Worm (Caenorhabditis elegans) whole organism, L1 larva: ENCODE results near the gene Y47D7A.17.
A peak's percentile ranks its signal among the peaks of the same experiment; 100 is the strongest.

ENCODE experiments used
- C04F5.9 ChIP-seq: sonication (generic microtip); optimal IDR thresholded peaks from 2 replicates; lab custom pipeline; 2016; ENCODE audit warnings: missing genetic modification characterization, missing compliant biosample characterization
- C16A3.4 ChIP-seq: fragments of 150-350 bp; optimal IDR thresholded peaks from 2 replicates; lab custom pipeline; 2014; ENCODE audit warnings: missing biosample characterization, missing genetic modification characterization
- aha-1 ChIP-seq: fragments of 150-350 bp; optimal IDR thresholded peaks from 2 replicates; lab custom pipeline; 2014; ENCODE audit warnings: missing biosample characterization, missing genetic modification characterization
- ama-1 ChIP-seq: fragments of 150-350 bp; optimal IDR thresholded peaks from 2 replicates; lab custom pipeline; 2014
- ceh-63 ChIP-seq: fragments of 200-800 bp; sonication (Bioruptor generic); optimal IDR thresholded peaks from 2 replicates; lab custom pipeline; 2018; ENCODE audit warnings: mild to moderate bottlenecking, missing genetic modification characterization, missing compliant biosample characterization
- ceh-8 ChIP-seq: fragments of 200-800 bp; sonication (Bioruptor generic); optimal IDR thresholded peaks from 2 replicates; lab custom pipeline; 2018; ENCODE audit warnings: mild to moderate bottlenecking, missing genetic modification characterization, moderate library complexity, missing compliant biosample characterization
- ceh-90 ChIP-seq: sonication (generic microtip); optimal IDR thresholded peaks from 2 replicates; lab custom pipeline; 2016; ENCODE audit warnings: missing genetic modification characterization, missing compliant biosample characterization
- ces-1 ChIP-seq: fragments of 150-350 bp; optimal IDR thresholded peaks from 2 replicates; lab custom pipeline; 2014; ENCODE audit warnings: missing biosample characterization, missing genetic modification reagents, missing genetic modification characterization
- dpl-1 ChIP-seq, 3 experiments: fragments of 150-350 bp in 2 of 3; sonication (generic microtip) in 1 of 3; optimal IDR thresholded peaks; 2 replicates each; lab custom pipeline; 2014 to 2017; ENCODE audit warnings: missing biosample characterization in 3 of 3, missing genetic modification characterization in 3 of 3, missing genetic modification reagents in 3 of 3
- efl-1 ChIP-seq, 4 experiments: fragments of 150-350 bp; optimal IDR thresholded peaks in 3 of 4; peaks in 1 of 4; 1 replicate in 1 of 4; 2 replicates in 3 of 4; lab custom pipeline; 2014; ENCODE audit warnings: missing biosample characterization in 2 of 4, missing genetic modification characterization in 2 of 4, missing genetic modification reagents in 2 of 4
- elt-3 ChIP-seq, 6 experiments: fragments of 150-350 bp in 1 of 6; sonication (generic microtip); optimal IDR thresholded peaks; 2 replicates each; lab custom pipeline; 2017 to 2018; ENCODE audit warnings: missing biosample characterization in 6 of 6, missing genetic modification characterization in 6 of 6, inconsistent platforms in 1 of 6
- fkh-8 ChIP-seq: sonication (generic microtip); optimal IDR thresholded peaks from 2 replicates; lab custom pipeline; 2016; ENCODE audit warnings: mild to moderate bottlenecking, missing genetic modification characterization, missing compliant biosample characterization
- fos-1 ChIP-seq: fragments of 150-350 bp; optimal IDR thresholded peaks from 2 replicates; lab custom pipeline; 2014; ENCODE audit warnings: missing biosample characterization, missing genetic modification characterization
- grh-1 ChIP-seq: fragments of 200-800 bp; sonication (Bioruptor generic); IDR thresholded peaks from 2 replicates; pipeline ENCODE4 v1.3.6; 2022; ENCODE audit warnings: missing genetic modification reagents, missing genetic modification characterization, missing compliant biosample characterization
- hpl-2 ChIP-seq: fragments of 150-350 bp; optimal IDR thresholded peaks from 2 replicates; lab custom pipeline; 2014; ENCODE audit warnings: missing biosample characterization, missing genetic modification reagents, missing genetic modification characterization
- lin-14 ChIP-seq: fragments of 200-800 bp; sonication (Bioruptor generic); optimal IDR thresholded peaks from 2 replicates; lab custom pipeline; 2018; ENCODE audit warnings: mild to moderate bottlenecking, missing genetic modification characterization, moderate library complexity, missing compliant biosample characterization
- lin-15B ChIP-seq: fragments of 150-350 bp; sonication (generic microtip); optimal IDR thresholded peaks from 3 replicates; lab custom pipeline; 2014; ENCODE audit warnings: missing biosample characterization, missing genetic modification characterization
- lir-3 ChIP-seq: sonication (generic microtip); optimal IDR thresholded peaks from 2 replicates; lab custom pipeline; 2016; ENCODE audit warnings: mild to moderate bottlenecking, missing genetic modification characterization, moderate library complexity, missing compliant biosample characterization; ENCODE audit not compliant: poor library complexity
- mab-9 ChIP-seq: fragments of 200-800 bp; sonication (Bioruptor generic); IDR thresholded peaks from 2 replicates; pipeline ENCODE4 v1.3.6; 2022; ENCODE audit warnings: missing genetic modification reagents, missing genetic modification characterization, missing compliant biosample characterization
- mdl-1 ChIP-seq, 2 experiments: fragments of 150-350 bp; optimal IDR thresholded peaks; 2 replicates each; lab custom pipeline; 2014 to 2017; ENCODE audit warnings: missing biosample characterization in 2 of 2, missing genetic modification characterization in 2 of 2, inconsistent platforms in 1 of 2
- mef-2 ChIP-seq: fragments of 150-350 bp; optimal IDR thresholded peaks from 2 replicates; lab custom pipeline; 2014; ENCODE audit warnings: missing biosample characterization, missing genetic modification characterization
- mep-1 ChIP-seq: fragments of 150-350 bp; optimal IDR thresholded peaks from 2 replicates; lab custom pipeline; 2014; ENCODE audit warnings: missing biosample characterization, missing genetic modification characterization
- nhr-11 ChIP-seq: fragments of 150-350 bp; optimal IDR thresholded peaks from 2 replicates; lab custom pipeline; 2014; ENCODE audit warnings: missing biosample characterization, missing genetic modification characterization
- nhr-12 ChIP-seq: sonication (generic microtip); optimal IDR thresholded peaks from 2 replicates; lab custom pipeline; 2017; ENCODE audit warnings: missing biosample characterization, missing genetic modification characterization
- nhr-19 ChIP-seq: fragments of 200-800 bp; sonication (Bioruptor generic); conservative IDR thresholded peaks from 2 replicates; pipeline ENCODE4 v1.3.6; 2022; ENCODE audit warnings: missing genetic modification characterization, missing compliant biosample characterization
- nhr-237 ChIP-seq: fragments of 150-350 bp; optimal IDR thresholded peaks from 2 replicates; lab custom pipeline; 2014; ENCODE audit warnings: missing biosample characterization, missing genetic modification characterization
- nhr-71 ChIP-seq: sonication (generic microtip); optimal IDR thresholded peaks from 2 replicates; lab custom pipeline; 2016; ENCODE audit warnings: mild to moderate bottlenecking, missing genetic modification characterization, moderate library complexity, missing compliant biosample characterization
- nhr-85 ChIP-seq: sonication (generic microtip); peaks from one replicate; lab custom pipeline; 2016; ENCODE audit warnings: missing genetic modification characterization, inconsistent platforms, missing compliant biosample characterization
- snu-23 ChIP-seq: sonication (generic microtip); optimal IDR thresholded peaks from 2 replicates; lab custom pipeline; 2016; ENCODE audit warnings: missing genetic modification characterization, missing compliant biosample characterization
- sox-4 ChIP-seq: sonication (generic microtip); optimal IDR thresholded peaks from 2 replicates; lab custom pipeline; 2016; ENCODE audit warnings: missing genetic modification characterization, missing compliant biosample characterization
- unc-30 ChIP-seq: sonication (generic microtip); optimal IDR thresholded peaks from 2 replicates; lab custom pipeline; 2017; ENCODE audit warnings: missing biosample characterization, missing genetic modification characterization
- unc-86 ChIP-seq: sonication (generic microtip); optimal IDR thresholded peaks from 2 replicates; lab custom pipeline; 2016; ENCODE audit warnings: missing genetic modification characterization, missing compliant biosample characterization
- zag-1 ChIP-seq: fragments of 150-350 bp; optimal IDR thresholded peaks from 2 replicates; lab custom pipeline; 2014; ENCODE audit warnings: missing biosample characterization, missing genetic modification characterization
- zip-4 ChIP-seq: fragments of 200-800 bp; sonication (Bioruptor generic); optimal IDR thresholded peaks from 2 replicates; lab custom pipeline; 2018; ENCODE audit warnings: mild to moderate bottlenecking, missing genetic modification characterization, moderate library complexity, missing compliant biosample characterization
- ztf-11 ChIP-seq, 2 experiments: sonication (generic microtip); optimal IDR thresholded peaks; 2 replicates each; lab custom pipeline; 2016 to 2017; ENCODE audit warnings: missing genetic modification characterization in 2 of 2, missing biosample characterization in 1 of 2, missing compliant biosample characterization in 1 of 2
- ztf-4 ChIP-seq: fragments of 150-350 bp; optimal IDR thresholded peaks from 2 replicates; lab custom pipeline; 2014; ENCODE audit warnings: missing biosample characterization, missing genetic modification characterization

Gene Y47D7A.17

ce11 chrV:4387916-4388315, 23.7 kb downstream of the Y47D7A.17 start:
- no peak for TF ChIP-seq mef-2
- TF ChIP-seq elt-3 (tag; optimal IDR thresholded peaks at IDR 0.05; lab: Kevin White, UChicago): no peak
- TF ChIP-seq nhr-12 (tag; lab: Kevin White, UChicago): no peak
- no peak for TF ChIP-seq hpl-2 (GFP tag; lab: Kevin White, UChicago)

DNA sequence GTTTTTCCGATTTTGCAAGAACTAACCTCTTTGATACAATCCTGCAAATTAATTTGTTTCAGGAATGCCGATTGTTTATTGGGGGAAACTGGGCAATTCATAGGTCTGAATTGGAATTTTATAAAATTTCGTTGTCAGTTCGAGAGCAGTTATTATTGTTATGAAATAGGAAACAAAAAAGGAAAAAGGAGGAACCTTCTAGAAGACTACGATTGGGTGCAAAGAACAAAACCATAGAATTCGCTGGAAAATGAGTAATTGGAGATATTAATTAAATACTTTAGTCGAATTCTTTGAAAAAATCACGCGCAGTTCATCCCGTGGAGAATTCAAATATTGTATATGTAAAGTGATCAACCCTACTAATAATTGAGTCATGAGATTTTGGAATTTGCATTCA, 24.2 kb downstream of the Y47D7A.17 start, which contains the start of gene F13A2.9:
Gene F13A2.9, minus strand, starts transcription at position 101 of the 400 bp plus-strand sequence.
- TF ChIP-seq nhr-11 (tag; lab: Kevin White, UChicago): no peak
- TF ChIP-seq fkh-8 (tag; lab: Kevin White, UChicago): peak; percentile 8
- TF ChIP-seq ceh-8 (GFP tag; lab: Kevin White, UChicago): peak; percentile 74
- peak; percentile 27 for TF ChIP-seq ceh-90 (tag; lab: Kevin White, UChicago)

DNA sequence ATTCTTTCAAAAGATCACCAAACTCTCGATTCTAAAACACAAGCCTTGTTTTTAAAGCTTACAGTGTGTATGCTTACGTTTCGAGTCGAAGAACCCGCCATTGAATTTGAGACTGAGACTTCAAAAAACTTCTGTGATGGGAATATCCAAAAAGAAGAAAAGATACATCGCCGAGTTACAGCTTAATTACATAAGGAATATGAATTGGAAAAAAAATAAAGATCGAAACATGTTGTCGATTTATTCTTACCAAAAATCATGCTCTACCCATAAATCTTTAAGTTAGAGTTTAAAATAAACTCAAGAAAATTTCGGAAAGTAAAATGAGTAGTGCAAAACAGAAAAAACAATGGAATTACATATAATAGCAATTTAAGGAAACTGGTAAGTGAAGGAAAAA, 25.4 kb downstream of the Y47D7A.17 start, which contains the start of gene F13A2.10:
Gene F13A2.10, minus strand, starts transcription at position 101 of the 400 bp plus-strand sequence.
- TF ChIP-seq mep-1 (no peak), aha-1 (tag; lab: Kevin White, UChicago) (no peak), ces-1 (GFP tag; lab: Kevin White, UChicago) (no peak), snu-23 (GFP tag; lab: Kevin White, UChicago) (no peak), nhr-71 (tag; lab: Kevin White, UChicago) (no peak), zag-1 (tag; lab: Kevin White, UChicago) (no peak), ztf-4 (tag; lab: Kevin White, UChicago) (no peak), nhr-237 (tag; lab: Kevin White, UChicago) (no peak), C04F5.9 (no peak), nhr-19 (GFP tag; lab: Robert Waterston, UW) (no peak), sox-4 (tag; lab: Kevin White, UChicago) (no peak), lin-15B (tag; lab: Kevin White, UChicago) (no peak), mdl-1 (tag; optimal IDR thresholded peaks at IDR 0.05; lab: Kevin White, UChicago) (no peak), lir-3 (no peak), dpl-1 (GFP tag; optimal IDR thresholded peaks at IDR 0.05; lab: Kevin White, UChicago) (no peak)

DNA sequence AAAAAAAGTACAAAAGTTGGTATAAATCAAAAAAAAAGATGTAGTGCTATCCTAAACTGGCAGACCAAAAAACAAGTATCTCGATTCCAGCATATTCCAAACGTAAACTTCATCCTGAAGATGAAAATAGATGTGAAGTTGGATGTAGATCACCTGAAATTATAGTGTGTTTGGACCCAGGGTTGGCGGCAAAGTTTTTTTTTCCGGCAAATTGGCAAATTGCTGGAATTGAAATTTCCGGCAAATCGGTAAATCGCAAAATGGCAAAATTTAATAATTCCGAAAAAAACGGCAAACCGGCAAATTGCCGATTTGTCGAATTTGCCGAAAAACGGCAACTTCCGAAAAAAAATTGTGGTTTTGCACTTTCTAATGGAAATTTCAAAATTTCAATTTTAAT, 27.1 kb downstream of the Y47D7A.17 start, which contains the start of gene F13A2.2:
Gene F13A2.2, minus strand, starts transcription at position 101 of the 400 bp plus-strand sequence.
- TF ChIP-seq snu-23 (GFP tag; lab: Kevin White, UChicago): no peak
- TF ChIP-seq zip-4 (GFP tag; lab: Kevin White, UChicago): no peak
- TF ChIP-seq lin-14 (GFP tag; lab: Kevin White, UChicago): no peak
- TF ChIP-seq nhr-12 (tag; lab: Kevin White, UChicago): no peak
- no peak for TF ChIP-seq mef-2
- TF ChIP-seq unc-86 (tag; lab: Kevin White, UChicago): no peak
- no peak for TF ChIP-seq zag-1 (tag; lab: Kevin White, UChicago)
- no peak for TF ChIP-seq nhr-85 (tag; lab: Kevin White, UChicago)
- TF ChIP-seq fos-1 (tag; lab: Kevin White, UChicago): no peak
- TF ChIP-seq nhr-71 (tag; lab: Kevin White, UChicago): no peak
- no peak for TF ChIP-seq grh-1 (GFP tag; lab: Robert Waterston, UW)
- no peak for TF ChIP-seq ces-1 (GFP tag; lab: Kevin White, UChicago)
- TF ChIP-seq sox-4 (tag; lab: Kevin White, UChicago): no peak
- TF ChIP-seq ama-1 (lab: Kevin White, UChicago): no peak
- no peak for TF ChIP-seq mab-9
- no peak for TF ChIP-seq unc-30 (tag; lab: Kevin White, UChicago)
- no peak for TF ChIP-seq ztf-11 (tag; optimal IDR thresholded peaks at IDR 0.05; lab: Kevin White, UChicago)
- TF ChIP-seq ceh-8 (GFP tag; lab: Kevin White, UChicago): no peak
- no peak for TF ChIP-seq lin-15B (tag; lab: Kevin White, UChicago)

DNA sequence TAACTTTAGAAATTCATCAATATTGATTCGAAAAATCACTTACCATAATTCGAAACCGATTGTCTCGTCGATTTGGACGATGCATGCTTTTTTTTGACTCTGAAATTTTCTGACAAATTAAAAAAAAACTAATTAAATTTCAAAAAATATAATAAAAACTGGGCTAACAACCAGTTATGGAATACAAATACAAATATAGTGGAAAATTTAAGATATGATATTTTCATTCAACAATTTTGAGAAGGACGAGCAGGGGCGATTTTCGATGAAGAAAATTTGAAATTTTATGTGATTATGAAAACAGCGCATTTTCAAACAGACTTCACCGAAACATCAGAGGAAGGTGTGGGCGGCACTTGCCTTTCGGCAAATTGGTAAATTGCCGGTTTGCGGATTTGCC, 29.3 kb downstream of the Y47D7A.17 start, which contains the start of gene F13A2.1:
Gene F13A2.1, minus strand, starts transcription at position 101 of the 400 bp plus-strand sequence.
- TF ChIP-seq efl-1 (optimal IDR thresholded peaks at IDR 0.05; lab: Kevin White, UChicago): no peak
- TF ChIP-seq efl-1 (GFP tag; optimal IDR thresholded peaks at IDR 0.05 in 1 of 2; lab: Kevin White, UChicago): peak in 1 of 2 experiments; percentile 48
- no peak for TF ChIP-seq ceh-63 (GFP tag; lab: Kevin White, UChicago)
- TF ChIP-seq C16A3.4 (tag; lab: Kevin White, UChicago): no peak
- no peak for TF ChIP-seq dpl-1 (GFP tag; optimal IDR thresholded peaks at IDR 0.05; lab: Kevin White, UChicago)
